Fruit fly (Drosophila melanogaster) whole organism: ENCODE data around the gene CG13314.

Experiments
- CG8478 ChIP-seq: fragments of >200 bp; optimal IDR thresholded peaks from 2 replicates; lab custom pipeline; 2018; ENCODE audit warnings: inconsistent platforms
- Dll ChIP-seq: fragments of >200 bp; optimal IDR thresholded peaks from 2 replicates; lab custom pipeline; 2017
- EcR ChIP-seq, 2 experiments: fragments of >200 bp; optimal IDR thresholded peaks; 2 replicates each; lab custom pipeline; 2017; ENCODE audit warnings: missing biosample characterization in 2 of 2, missing genetic modification characterization in 2 of 2, missing genetic modification reagents in 2 of 2
- pan ChIP-seq: fragments of >200 bp; optimal IDR thresholded peaks from 2 replicates; lab custom pipeline; 2017
- psq ChIP-seq: fragments of >200 bp; optimal IDR thresholded peaks from 2 replicates; lab custom pipeline; 2017
- usp ChIP-seq: fragments of >200 bp; optimal IDR thresholded peaks from 2 replicates; lab custom pipeline; 2017; ENCODE audit warnings: missing biosample characterization, missing genetic modification characterization, mixed read lengths

Gene CG13314

dm6 chr3L:9026568-9026967, 45.0 kb downstream of the CG13314 start:
- no peak for TF ChIP-seq Dll (lab: Kevin White, UChicago)
- no peak for TF ChIP-seq pan (lab: Kevin White, UChicago)
- TF ChIP-seq usp (GFP tag; lab: Kevin White, UChicago), result no peak
- TF ChIP-seq CG8478 (lab: Kevin White, UChicago), result no peak
- no peak for TF ChIP-seq psq
- TF ChIP-seq EcR (GFP tag; optimal IDR thresholded peaks at IDR 0.05; lab: Kevin White, UChicago), result no peak

dm6 chr3L:9027122-9027696, 45.6 kb downstream of the CG13314 start:
- TF ChIP-seq CG8478 (lab: Kevin White, UChicago) (no peak), Dll (lab: Kevin White, UChicago) (no peak), psq (no peak), usp (GFP tag; lab: Kevin White, UChicago) (no peak), pan (lab: Kevin White, UChicago) (no peak), EcR (GFP tag; optimal IDR thresholded peaks at IDR 0.05; lab: Kevin White, UChicago) (no peak)

- no peak for TF ChIP-seq psq
- TF ChIP-seq CG8478 (lab: Kevin White, UChicago), result no peak
- no peak for TF ChIP-seq EcR (GFP tag; optimal IDR thresholded peaks at IDR 0.05; lab: Kevin White, UChicago)
- TF ChIP-seq usp (GFP tag; lab: Kevin White, UChicago), result no peak
- no peak for TF ChIP-seq pan (lab: Kevin White, UChicago)
- no peak for TF ChIP-seq Dll (lab: Kevin White, UChicago)
Measured at dm6 chr3L:9028057-9028456, 46.5 kb downstream of the CG13314 start.

dm6 chr3L:9029183-9029789, 47.7 kb downstream of the CG13314 start:
- TF ChIP-seq psq, result no peak
- TF ChIP-seq CG8478 (lab: Kevin White, UChicago), result no peak
- no peak for TF ChIP-seq usp (GFP tag; lab: Kevin White, UChicago)
- no peak for TF ChIP-seq Dll (lab: Kevin White, UChicago)
- TF ChIP-seq pan (lab: Kevin White, UChicago), result no peak
- TF ChIP-seq EcR (GFP tag; optimal IDR thresholded peaks at IDR 0.05; lab: Kevin White, UChicago), result no peak
